Fruit fly (Drosophila melanogaster) whole organism, embryonic: ENCODE measurements around the gene CG43339.

ENCODE experiments used
- B-H1 ChIP-seq: fragments of 200-800 bp; sonication (Bioruptor generic); IDR thresholded peaks from 3 replicates; pipeline ENCODE4 v1.3.6; 2022; ENCODE audit warnings: missing biosample characterization, missing genetic modification characterization
- C15 ChIP-seq: fragments of 200-800 bp; sonication (Bioruptor generic); IDR thresholded peaks from 3 replicates; pipeline ENCODE4 v1.3.6; 2022; ENCODE audit warnings: missing biosample characterization, missing genetic modification characterization
- CG11093 ChIP-seq: fragments of 200-800 bp; sonication (Bioruptor generic); IDR thresholded peaks from 3 replicates; pipeline ENCODE4 v1.3.6; 2022; ENCODE audit warnings: missing biosample characterization, missing genetic modification characterization
- CG11247 ChIP-seq: fragments of 200-800 bp; sonication (Bioruptor generic); IDR thresholded peaks from 2 replicates; pipeline ENCODE4 v1.3.6; 2022; ENCODE audit warnings: missing biosample characterization, missing genetic modification characterization
- CG12219 ChIP-seq: fragments of 200-800 bp; sonication (Bioruptor generic); optimal IDR thresholded peaks from 3 replicates; lab custom pipeline; 2018; ENCODE audit warnings: missing biosample characterization, mild to moderate bottlenecking, missing genetic modification characterization
- CG13296 ChIP-seq: fragments of 200-800 bp; sonication (Bioruptor generic); optimal IDR thresholded peaks from 3 replicates; lab custom pipeline; 2018; ENCODE audit warnings: missing biosample characterization, mild to moderate bottlenecking, missing genetic modification characterization
- CG14050 ChIP-seq: fragments of 200-800 bp; sonication (Bioruptor generic); IDR thresholded peaks from 3 replicates; pipeline ENCODE4 v1.3.6; 2022; ENCODE audit warnings: missing biosample characterization, missing genetic modification characterization
- CG14667 ChIP-seq: fragments of 200-800 bp; sonication (Bioruptor generic); IDR thresholded peaks from 2 replicates; pipeline ENCODE4 v1.3.6; 2022; ENCODE audit warnings: missing biosample characterization, missing genetic modification characterization
- CG15601 ChIP-seq: fragments of 200-800 bp; sonication (Bioruptor generic); optimal IDR thresholded peaks from 3 replicates; lab custom pipeline; 2019; ENCODE audit warnings: missing biosample characterization, mild to moderate bottlenecking, missing genetic modification characterization, moderate library complexity
- CG16815 ChIP-seq: fragments of 200-800 bp; sonication (Bioruptor generic); optimal IDR thresholded peaks from 3 replicates; lab custom pipeline; 2017; ENCODE audit warnings: missing biosample characterization, mild to moderate bottlenecking, missing genetic modification characterization
- CG17385 ChIP-seq: fragments of 200-800 bp; sonication (Bioruptor generic); optimal IDR thresholded peaks from 3 replicates; lab custom pipeline; 2018; ENCODE audit warnings: missing biosample characterization, mild to moderate bottlenecking, missing genetic modification characterization
- CG17802 ChIP-seq: fragments of 200-800 bp; sonication (Bioruptor generic); optimal IDR thresholded peaks from 2 replicates; lab custom pipeline; 2018; ENCODE audit warnings: missing biosample characterization, mild to moderate bottlenecking, missing genetic modification characterization, moderate library complexity
- CG2116 ChIP-seq: fragments of 200-800 bp; sonication (Bioruptor generic); optimal IDR thresholded peaks from 3 replicates; lab custom pipeline; 2018; ENCODE audit warnings: missing biosample characterization, mild to moderate bottlenecking, missing genetic modification characterization
- CG2129 ChIP-seq: fragments of 200-800 bp; sonication (Bioruptor generic); IDR thresholded peaks from 2 replicates; pipeline ENCODE4 v1.3.6; 2022; ENCODE audit warnings: missing biosample characterization, missing genetic modification characterization; ENCODE audit not compliant: partially characterized antibody
- CG2199 ChIP-seq: fragments of 200-800 bp; sonication (Bioruptor generic); IDR thresholded peaks from 3 replicates; pipeline ENCODE4 v1.3.6; 2022; ENCODE audit warnings: missing biosample characterization, missing genetic modification characterization
- CG3065 ChIP-seq: fragments of 200-800 bp; sonication (Bioruptor generic); optimal IDR thresholded peaks from 2 replicates; lab custom pipeline; 2016; ENCODE audit warnings: missing biosample characterization, missing genetic modification characterization
- CG3726 ChIP-seq: fragments of 200-800 bp; sonication (Bioruptor generic); IDR thresholded peaks from 3 replicates; pipeline ENCODE4, ENCODE4 v1.3.6; 2022; ENCODE audit warnings: missing biosample characterization, missing genetic modification characterization
- CG6175 ChIP-seq: fragments of 200-800 bp; sonication (Bioruptor generic); IDR thresholded peaks from 3 replicates; pipeline ENCODE4 v1.3.6; 2022; ENCODE audit warnings: missing biosample characterization, missing genetic modification characterization
- CG7271 ChIP-seq: fragments of 200-800 bp; sonication (Bioruptor generic); optimal IDR thresholded peaks from 2 replicates; lab custom pipeline; 2018; ENCODE audit warnings: missing biosample characterization, mild to moderate bottlenecking, missing genetic modification characterization, moderate library complexity
- CG7987 ChIP-seq: fragments of 200-800 bp; sonication (Bioruptor generic); optimal IDR thresholded peaks from 2 replicates; lab custom pipeline; 2018; ENCODE audit warnings: missing biosample characterization, mild to moderate bottlenecking, missing genetic modification characterization, moderate library complexity
- CG9932 ChIP-seq: fragments of 200-800 bp; sonication (Bioruptor generic); IDR thresholded peaks from 2 replicates; pipeline ENCODE4 v1.3.6; 2022; ENCODE audit warnings: missing biosample characterization, missing genetic modification characterization
- CrebB ChIP-seq: fragments of 200-800 bp; sonication (Bioruptor generic); optimal IDR thresholded peaks from 3 replicates; lab custom pipeline; 2018; ENCODE audit warnings: missing biosample characterization, mild to moderate bottlenecking, missing genetic modification characterization
- D ChIP-seq, 2 experiments: fragments of 200-800 bp in 1 of 2; fragments of >200 bp in 1 of 2; sonication (Bioruptor generic) in 1 of 2; optimal IDR thresholded peaks; 2 replicates in 1 of 2; 3 replicates in 1 of 2; lab custom pipeline; 2017; ENCODE audit warnings: mild to moderate bottlenecking in 1 of 2, missing biosample characterization in 1 of 2, missing genetic modification characterization in 1 of 2, missing genetic modification reagents in 1 of 2
- D19A ChIP-seq: fragments of 200-800 bp; optimal IDR thresholded peaks from 3 replicates; lab custom pipeline; 2019; ENCODE audit warnings: missing biosample characterization, mild to moderate bottlenecking, missing genetic modification characterization, moderate library complexity
- E2f2 ChIP-seq: fragments of 200-800 bp; sonication (Bioruptor generic); IDR thresholded peaks from 2 replicates; pipeline ENCODE4 v1.3.6; 2022; ENCODE audit warnings: missing biosample characterization, missing genetic modification characterization
- Fer1 ChIP-seq: fragments of 200-800 bp; sonication (Bioruptor generic); optimal IDR thresholded peaks from 2 replicates; lab custom pipeline; 2017; ENCODE audit warnings: missing biosample characterization, mild to moderate bottlenecking, missing genetic modification characterization
- Fer3 ChIP-seq: fragments of 200-800 bp; sonication (Bioruptor generic); optimal IDR thresholded peaks from 2 replicates; lab custom pipeline; 2018; ENCODE audit warnings: missing biosample characterization, mild to moderate bottlenecking, missing genetic modification characterization, moderate library complexity
- HHEX ChIP-seq: fragments of 200-800 bp; sonication (Bioruptor generic); optimal IDR thresholded peaks from 3 replicates; lab custom pipeline; 2017; ENCODE audit warnings: missing biosample characterization, mild to moderate bottlenecking, missing genetic modification characterization, missing genetic modification reagents
- HLHmδ ChIP-seq: fragments of 200-800 bp; sonication (Bioruptor generic); optimal IDR thresholded peaks from 2 replicates; lab custom pipeline; 2018; ENCODE audit warnings: missing biosample characterization, mild to moderate bottlenecking, missing genetic modification characterization, moderate library complexity
- Max ChIP-seq: fragments of 200-800 bp; sonication (Bioruptor generic); optimal IDR thresholded peaks from 2 replicates; lab custom pipeline; 2016; ENCODE audit warnings: missing biosample characterization, mild to moderate bottlenecking, missing genetic modification characterization
- Meics ChIP-seq: fragments of 200-800 bp; sonication (Bioruptor generic); optimal IDR thresholded peaks from 2 replicates; lab custom pipeline; 2017; ENCODE audit warnings: missing biosample characterization, mild to moderate bottlenecking, missing genetic modification characterization
- Mrtf ChIP-seq: fragments of 200-800 bp; sonication (Bioruptor generic); IDR thresholded peaks from 3 replicates; pipeline ENCODE4 v1.3.6; 2022; ENCODE audit warnings: missing biosample characterization, missing genetic modification characterization
- Poxn ChIP-seq: fragments of 200-800 bp; sonication (Bioruptor generic); IDR thresholded peaks from 2 replicates; pipeline ENCODE4 v1.3.6; 2022; ENCODE audit warnings: missing biosample characterization, missing genetic modification characterization
- Xbp1 ChIP-seq: fragments of 200-800 bp; sonication (Bioruptor generic); optimal IDR thresholded peaks from 3 replicates; lab custom pipeline; 2016; ENCODE audit warnings: missing biosample characterization, mild to moderate bottlenecking, missing genetic modification characterization
- caup ChIP-seq: fragments of 200-800 bp; sonication (Bioruptor generic); optimal IDR thresholded peaks from 3 replicates; lab custom pipeline; 2017; ENCODE audit warnings: missing biosample characterization, mild to moderate bottlenecking, missing genetic modification characterization, moderate library complexity; ENCODE audit not compliant: severe bottlenecking
- corto ChIP-seq: fragments of 200-800 bp; sonication (Bioruptor generic); optimal IDR thresholded peaks from 2 replicates; lab custom pipeline; 2016; ENCODE audit warnings: missing biosample characterization, mild to moderate bottlenecking, missing genetic modification characterization, moderate library complexity
- esg ChIP-seq: fragments of 200-800 bp; sonication (Bioruptor generic); conservative IDR thresholded peaks from 2 replicates; pipeline ENCODE4 v1.3.6; 2022; ENCODE audit warnings: missing biosample characterization, missing genetic modification characterization
- ftz-f1 ChIP-seq: fragments of 200-800 bp; sonication (Bioruptor generic); optimal IDR thresholded peaks from 2 replicates; lab custom pipeline; 2016; ENCODE audit warnings: missing biosample characterization, missing genetic modification characterization
- gem ChIP-seq: fragments of 200-800 bp; sonication (Bioruptor generic); optimal IDR thresholded peaks from 2 replicates; lab custom pipeline; 2019; ENCODE audit warnings: missing biosample characterization, mild to moderate bottlenecking, missing genetic modification characterization, moderate library complexity
- ind ChIP-seq: fragments of 200-800 bp; sonication (Bioruptor generic); optimal IDR thresholded peaks from 3 replicates; lab custom pipeline; 2016; ENCODE audit warnings: missing biosample characterization, missing genetic modification characterization
- jigr1 ChIP-seq: fragments of 200-800 bp; sonication (Bioruptor generic); IDR thresholded peaks from 3 replicates; pipeline ENCODE4 v1.3.6; 2022; ENCODE audit warnings: missing biosample characterization, missing genetic modification characterization
- lola ChIP-seq, 3 experiments: fragments of >200 bp in 2 of 3; fragments of 200-800 bp in 1 of 3; sonication (Bioruptor generic) in 1 of 3; optimal IDR thresholded peaks; 2 replicates each; lab custom pipeline; 2017 to 2019; ENCODE audit warnings: missing biosample characterization in 3 of 3, missing genetic modification characterization in 3 of 3, mild to moderate bottlenecking in 1 of 3, moderate library complexity in 1 of 3
- nau ChIP-seq: fragments of 200-800 bp; sonication (Bioruptor generic); optimal IDR thresholded peaks from 3 replicates; lab custom pipeline; 2017; ENCODE audit warnings: missing biosample characterization, mild to moderate bottlenecking, missing genetic modification characterization, missing genetic modification reagents
- prd ChIP-seq, 3 experiments: fragments of >200 bp in 2 of 3; fragments of 200-800 bp in 1 of 3; sonication (Bioruptor generic) in 1 of 3; optimal IDR thresholded peaks in 2 of 3; IDR thresholded peaks in 1 of 3; 2 replicates in 2 of 3; 3 replicates in 1 of 3; pipeline versions ENCODE4 v1.3.6 to Lab custom; 2017 to 2022; ENCODE audit warnings: missing biosample characterization in 1 of 3, missing genetic modification characterization in 1 of 3
- ro ChIP-seq: fragments of 200-800 bp; sonication (Bioruptor generic); IDR thresholded peaks from 2 replicates; pipeline ENCODE4 v1.3.6; 2022; ENCODE audit warnings: missing biosample characterization, missing genetic modification characterization
- scrt ChIP-seq: fragments of 200-800 bp; sonication (Bioruptor generic); optimal IDR thresholded peaks from 2 replicates; lab custom pipeline; 2018; ENCODE audit warnings: missing biosample characterization, mild to moderate bottlenecking, missing genetic modification characterization, moderate library complexity
- sens ChIP-seq: fragments of 200-800 bp; sonication (Bioruptor generic); peaks from one replicate; lab custom pipeline; 2016; ENCODE audit warnings: missing biosample characterization, missing genetic modification characterization
- trem ChIP-seq: fragments of 200-800 bp; optimal IDR thresholded peaks from 3 replicates; lab custom pipeline; 2019; ENCODE audit warnings: missing biosample characterization, mild to moderate bottlenecking, missing genetic modification characterization, moderate library complexity
- trh ChIP-seq: fragments of 200-800 bp; sonication (Bioruptor generic); optimal IDR thresholded peaks from 2 replicates; lab custom pipeline; 2016; ENCODE audit warnings: missing biosample characterization, missing genetic modification characterization
- vvl ChIP-seq: fragments of 200-800 bp; sonication (Bioruptor generic); IDR thresholded peaks from 2 replicates; pipeline ENCODE4 v1.3.6; 2022; ENCODE audit warnings: missing biosample characterization, missing genetic modification characterization

The CG43339 gene

DNA sequence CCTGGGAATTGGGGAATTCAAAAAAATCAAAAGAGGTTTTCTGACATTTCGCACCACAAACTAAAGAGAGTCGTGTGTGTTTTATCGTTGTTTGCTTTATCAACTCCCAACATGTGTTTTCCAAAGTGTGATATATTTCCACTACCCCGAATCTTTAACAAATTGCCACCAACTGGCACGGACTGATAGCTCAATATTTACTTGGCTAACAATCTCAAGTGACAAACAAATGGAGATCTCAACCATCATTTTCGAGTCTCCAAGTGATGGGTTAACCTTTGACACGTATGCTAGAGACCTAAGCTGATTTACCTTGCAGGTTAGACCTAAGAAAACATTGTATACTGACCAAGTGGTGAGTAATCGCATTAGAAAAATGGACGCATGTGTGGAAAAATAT is 47.6 kb downstream of the CG43339 start:
- TF ChIP-seq esg (GFP tag; lab: Robert Waterston, UW) (no peak), gem (tag; lab: Kevin White, UChicago) (peak; percentile 28), D19A (no peak), CG15601 (tag; lab: Kevin White, UChicago) (no peak), CG17385 (GFP tag; lab: Kevin White, UChicago) (no peak), D (optimal IDR thresholded peaks at IDR 0.05; lab: Kevin White, UChicago) (no peak), D (GFP tag; optimal IDR thresholded peaks at IDR 0.05; lab: Kevin White, UChicago) (peak; percentile 23), vvl (GFP tag; lab: Robert Waterston, UW) (0 out of 2 replicates have a peak, but pooled peaks have one; percentile 4), CG12219 (no peak), Fer1 (GFP tag; lab: Kevin White, UChicago) (no peak), Meics (GFP tag; lab: Kevin White, UChicago) (peak; percentile 34), CG6175 (GFP tag; lab: Robert Waterston, UW) (no peak), CG11093 (GFP tag; lab: Robert Waterston, UW) (no peak), jigr1 (GFP tag; lab: Robert Waterston, UW) (no peak), Max (GFP tag; lab: Kevin White, UChicago) (no peak), B-H1 (GFP tag; lab: Robert Waterston, UW) (no peak), sens (peak; percentile 86), CG7271 (tag; lab: Kevin White, UChicago) (peak; percentile 13), E2f2 (GFP tag; lab: Robert Waterston, UW) (no peak), trh (GFP tag; lab: Kevin White, UChicago) (no peak), HLHmδ (GFP tag; lab: Kevin White, UChicago) (no peak), Fer3 (tag; lab: Kevin White, UChicago) (peak; percentile 4), CG14050 (GFP tag; lab: Robert Waterston, UW) (no peak), CG3726 (GFP tag; lab: Robert Waterston, UW) (no peak), CrebB (no peak), CG14667 (GFP tag; lab: Robert Waterston, UW) (no peak), CG2116 (GFP tag; lab: Kevin White, UChicago) (no peak), caup (GFP tag; lab: Kevin White, UChicago) (peak; percentile 51), prd (optimal IDR thresholded peaks at IDR 0.05; lab: Kevin White, UChicago) (no peak), prd (GFP tag; IDR thresholded peaks at IDR 0.05; lab: Robert Waterston, UW) (no peak), CG3065 (GFP tag; lab: Kevin White, UChicago) (no peak), CG2129 (GFP tag; lab: Robert Waterston, UW) (no peak), ind (GFP tag; lab: Kevin White, UChicago) (no peak), ftz-f1 (GFP tag; lab: Kevin White, UChicago) (no peak), CG7987 (GFP tag; lab: Kevin White, UChicago) (peak; percentile 7), trem (tag; lab: Kevin White, UChicago) (no peak), HHEX (GFP tag; lab: Kevin White, UChicago) (peak; percentile 9), nau (GFP tag; lab: Kevin White, UChicago) (peak; percentile 23), CG2199 (GFP tag; lab: Robert Waterston, UW) (no peak), corto (no peak), CG13296 (peak; percentile 31), CG11247 (no peak), CG16815 (GFP tag; lab: Kevin White, UChicago) (no peak), scrt (GFP tag; lab: Kevin White, UChicago) (no peak), Xbp1 (no peak), Poxn (no peak), lola (GFP tag; optimal IDR thresholded peaks at IDR 0.05; lab: Kevin White, UChicago) (peak in 1 of 3 experiments; percentile 15), ro (GFP tag; lab: Robert Waterston, UW) (no peak), C15 (GFP tag; lab: Robert Waterston, UW) (no peak), Mrtf (GFP tag; lab: Robert Waterston, UW) (no peak), CG17802 (tag; lab: Kevin White, UChicago) (no peak), CG9932 (no peak)
